Worm (Caenorhabditis elegans) whole organism, midembryonic: ENCODE data around the gene K09C4.9.

Experiments
- flt-1 ChIP-seq: fragments of 200-800 bp; sonication (Bioruptor generic); IDR thresholded peaks from 2 replicates; pipeline ENCODE4 v1.3.6; 2022; ENCODE audit warnings: missing genetic modification characterization, missing compliant biosample characterization
- med-1 ChIP-seq: sonication (generic microtip); optimal IDR thresholded peaks from 2 replicates; lab custom pipeline; 2017; ENCODE audit warnings: missing genetic modification characterization, mild to moderate bottlenecking, missing compliant biosample characterization, antibody characterized with exemption, missing genetic modification reagents; ENCODE audit not compliant: insufficient read depth
- tab-1 ChIP-seq: fragments of 200-800 bp; sonication (Bioruptor generic); IDR thresholded peaks from 2 replicates; pipeline ENCODE4 v1.3.6; 2022; ENCODE audit warnings: missing genetic modification characterization, missing compliant biosample characterization

DNA sequence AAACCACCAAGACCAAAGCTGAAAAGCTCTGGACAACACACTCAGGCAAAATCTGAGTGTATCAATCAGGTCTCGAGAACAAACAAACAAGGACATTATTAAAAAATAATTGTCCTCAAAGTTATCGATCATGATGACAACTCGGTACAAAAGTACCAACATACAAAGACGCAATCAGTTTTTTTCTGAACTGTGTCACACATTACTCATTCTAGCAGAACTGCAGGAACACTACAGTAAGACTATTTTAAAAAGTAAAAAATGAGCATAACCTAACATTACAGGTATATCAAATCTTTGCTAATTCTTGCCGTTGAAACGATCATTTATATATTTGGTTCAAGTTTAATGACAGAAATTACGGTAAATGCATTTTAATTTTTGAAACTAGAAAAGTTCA, 24.6 kb upstream of the K09C4.9 start, which contains the start of gene K09C4.2:
- TF ChIP-seq tab-1 (GFP tag; lab: Robert Waterston, UW) (no peak), flt-1 (GFP tag; lab: Robert Waterston, UW) (no peak), med-1 (no peak)
